Fruit fly (Drosophila melanogaster) whole organism, prepupa: ENCODE results near the gene TwdlN.

Source experiments
- CG10669 ChIP-seq: fragments of 200-800 bp; sonication (Bioruptor generic); optimal IDR thresholded peaks from 3 replicates; lab custom pipeline; 2018; ENCODE audit warnings: missing biosample characterization, mild to moderate bottlenecking, missing genetic modification characterization, moderate library complexity
- CG15336 ChIP-seq: fragments of 200-800 bp; sonication (Bioruptor generic); IDR thresholded peaks from 2 replicates; pipeline ENCODE4 v1.3.6; 2022; ENCODE audit warnings: missing biosample characterization, missing genetic modification characterization
- CG16779 ChIP-seq: fragments of 200-800 bp; sonication (Bioruptor generic); optimal IDR thresholded peaks from 3 replicates; lab custom pipeline; 2017; ENCODE audit warnings: missing biosample characterization, mild to moderate bottlenecking, missing genetic modification characterization
- CG7368 ChIP-seq: fragments of 200-800 bp; sonication (Bioruptor generic); optimal IDR thresholded peaks from 3 replicates; lab custom pipeline; 2016; ENCODE audit warnings: missing biosample characterization, missing genetic modification characterization
- Hr39 ChIP-seq: fragments of 200-800 bp; sonication (Bioruptor generic); optimal IDR thresholded peaks from 2 replicates; lab custom pipeline; 2016; ENCODE audit warnings: missing biosample characterization, missing genetic modification characterization
- esn ChIP-seq: fragments of 200-800 bp; sonication (Bioruptor generic); optimal IDR thresholded peaks from 2 replicates; lab custom pipeline; 2016; ENCODE audit warnings: missing biosample characterization, mild to moderate bottlenecking, missing genetic modification characterization, moderate library complexity

DNA sequence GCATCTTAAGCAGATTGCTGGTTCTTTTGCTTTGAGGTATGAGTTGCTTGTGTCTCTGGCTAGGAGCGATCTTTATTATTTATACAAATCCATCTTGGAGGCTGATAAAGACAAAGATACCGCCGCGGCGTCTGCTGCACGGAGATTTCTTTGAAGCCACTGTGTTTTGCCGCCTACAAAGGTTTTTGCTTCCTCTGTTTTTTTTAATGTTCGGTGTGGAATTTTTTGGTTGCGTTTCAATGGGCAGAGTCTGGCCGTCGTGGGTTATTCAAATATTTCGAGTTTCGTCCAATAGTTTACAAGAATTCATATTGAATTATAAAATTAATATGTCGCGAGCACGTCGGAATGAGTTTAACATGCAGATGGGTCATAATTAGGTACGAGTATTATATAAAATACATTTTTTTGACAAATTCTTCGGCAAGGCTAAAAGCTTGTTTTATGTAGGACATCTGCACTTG, 8.1 kb upstream of the TwdlN start, which contains the start of gene TwdlB:
- no peak for TF ChIP-seq CG16779 (tag; lab: Kevin White, UChicago)
- no peak for TF ChIP-seq CG15336
- TF ChIP-seq esn: no peak
- no peak for TF ChIP-seq CG7368 (GFP tag; lab: Kevin White, UChicago)
- no peak for TF ChIP-seq Hr39
- TF ChIP-seq CG10669 (GFP tag; lab: Kevin White, UChicago): no peak
